Fruit fly (Drosophila melanogaster): ENCODE measurements around the gene Dci.
A peak's percentile ranks its signal among the peaks of the same experiment; 100 is the strongest.

The Dci gene

DNA sequence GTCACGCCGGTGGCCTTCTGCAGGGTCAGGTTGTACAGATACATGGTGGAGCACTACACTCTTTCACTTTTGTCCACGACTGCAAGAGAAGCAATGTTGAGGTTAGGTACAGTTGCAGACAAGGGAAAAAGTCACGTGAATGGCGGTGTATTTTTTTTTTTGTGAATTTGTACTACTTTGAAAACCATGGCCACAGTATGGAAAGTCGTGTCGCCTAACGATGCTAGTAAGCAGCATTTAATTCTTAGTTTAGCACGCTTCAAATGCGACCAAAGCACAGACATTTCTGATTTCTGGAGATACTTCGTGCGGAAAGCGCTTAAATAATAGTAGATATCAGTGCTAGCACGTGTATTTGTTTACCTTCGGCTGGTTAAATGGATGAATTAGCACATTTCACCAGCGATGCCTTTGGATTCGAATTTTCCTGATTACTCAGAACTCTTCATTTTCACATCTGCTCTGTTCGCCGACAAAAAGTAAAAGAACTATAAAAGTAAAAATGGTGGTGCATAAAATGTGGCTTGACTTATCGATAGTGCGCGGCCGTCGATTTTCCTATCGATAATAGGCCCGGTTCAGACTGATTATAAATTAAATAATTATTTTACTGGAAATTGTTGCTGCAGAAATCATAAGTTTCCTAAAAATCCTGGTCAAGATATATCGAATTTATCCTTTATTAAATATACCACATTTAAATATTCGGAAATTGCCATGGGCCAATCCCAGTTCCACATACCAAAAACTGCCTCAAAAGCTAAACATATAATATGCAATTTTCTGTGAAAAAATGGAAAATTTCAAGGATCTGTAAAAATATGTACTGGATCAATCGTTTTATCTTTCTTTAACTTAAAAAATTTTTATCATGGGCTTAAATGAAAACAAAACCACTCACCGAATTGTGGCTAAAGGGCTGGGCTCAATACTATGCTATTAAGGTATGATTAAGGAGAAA, 18.0 kb upstream of the Dci start, which contains the start of gene Sf3b3 (continued):
- TF ChIP-seq pzg (GFP tag; optimal IDR thresholded peaks at IDR 0.05): peak; percentile 49
- TF ChIP-seq ato (GFP tag; IDR thresholded peaks at IDR 0.05; ENCODE audit: partially characterized antibody): peak; percentile 64
- no peak for TF ChIP-seq dmrt99B (tag; optimal IDR thresholded peaks at IDR 0.05)
- no peak for TF ChIP-seq NC2β (GFP tag; optimal IDR thresholded peaks at IDR 0.05)
- TF ChIP-seq chinmo (GFP tag; IDR thresholded peaks at IDR 0.05; ENCODE audit: partially characterized antibody): 0 out of 4 replicates have a peak, but pooled peaks have one; percentile 10
- TF ChIP-seq jumu (GFP tag; optimal IDR thresholded peaks at IDR 0.05): no peak
- TF ChIP-seq CG43689 (GFP tag; IDR thresholded peaks at IDR 0.05): no peak
- TF ChIP-seq CG12071 (GFP tag; optimal IDR thresholded peaks at IDR 0.05): no peak
- TF ChIP-seq ATbp (GFP tag; optimal IDR thresholded peaks at IDR 0.05): no peak
- TF ChIP-seq unpg (GFP tag; optimal IDR thresholded peaks at IDR 0.05): no peak
- TF ChIP-seq abd-A (tag; optimal IDR thresholded peaks at IDR 0.05): no peak
- no peak for TF ChIP-seq CG10366 (GFP tag; IDR thresholded peaks at IDR 0.05)
- TF ChIP-seq eve (GFP tag; optimal IDR thresholded peaks at IDR 0.05): no peak
- TF ChIP-seq lilli (GFP tag; optimal IDR thresholded peaks at IDR 0.05): peak; percentile 17
- TF ChIP-seq CG11247 (GFP tag; IDR thresholded peaks at IDR 0.05): peak; percentile 8; the same call in 1 of the 2 replicates
- TF ChIP-seq scrt (GFP tag; optimal IDR thresholded peaks at IDR 0.05): no peak

DNA sequence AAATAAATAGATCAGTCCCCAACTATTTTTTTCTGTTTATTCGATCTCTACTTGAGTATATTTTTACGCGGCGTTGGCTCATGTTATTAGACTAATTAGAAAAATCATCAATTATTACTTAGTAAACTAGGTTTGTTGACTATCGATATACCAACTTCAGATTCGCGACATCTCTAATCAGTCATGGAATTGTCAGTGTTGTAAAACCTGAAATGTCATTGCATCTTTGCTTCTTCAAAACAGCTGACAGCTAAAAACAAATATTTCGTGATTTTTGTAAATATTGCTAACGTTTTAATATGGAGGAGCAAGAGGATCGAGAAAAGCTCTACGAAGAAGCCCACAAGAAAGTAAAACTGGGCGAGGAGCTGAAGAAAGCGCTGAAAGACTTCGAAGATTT, 17.3 kb upstream of the Dci start, which contains the start of gene CG42553:
Gene CG42553 (plus strand): TSS at position 216 of the 400 bp plus-strand sequence.
- TF ChIP-seq tup (GFP tag; optimal IDR thresholded peaks at IDR 0.05) (no peak), CG2129 (GFP tag; IDR thresholded peaks at IDR 0.05; ENCODE audit: partially characterized antibody) (peak; percentile 39), gsb (GFP tag; IDR thresholded peaks at IDR 0.05) (no peak), Abd-B (GFP tag; optimal IDR thresholded peaks at IDR 0.05) (no peak), hbn (GFP tag; IDR thresholded peaks at IDR 0.05; ENCODE audit: partially characterized antibody) (peak; percentile 44), Atf3 (GFP tag; optimal IDR thresholded peaks at IDR 0.05) (no peak), Doc3 (GFP tag; IDR thresholded peaks at IDR 0.05; ENCODE audit: partially characterized antibody) (peak; percentile 48; the same call in 2 of the 3 replicates), stwl (tag; optimal IDR thresholded peaks at IDR 0.05) (peak; percentile 7), Sry-δ (GFP tag; optimal IDR thresholded peaks at IDR 0.05) (peak; percentile 14), ranshi (GFP tag; IDR thresholded peaks at IDR 0.05) (0 out of 2 replicates have a peak, but pooled peaks have one; percentile 28), MESR4 (GFP tag; optimal IDR thresholded peaks at IDR 0.05) (peak; percentile 60), CG12769 (tag; optimal IDR thresholded peaks at IDR 0.05) (no peak), Six4 (GFP tag; optimal IDR thresholded peaks at IDR 0.05) (no peak), crp (GFP tag; optimal IDR thresholded peaks at IDR 0.05) (peak; percentile 24 to 86), MBD-R2 (GFP tag; IDR thresholded peaks at IDR 0.05) (peak; percentile 84), CG4617 (GFP tag; optimal IDR thresholded peaks at IDR 0.05; ENCODE audit: borderline replicate concordance) (peak; percentile 5), odd (GFP tag; optimal IDR thresholded peaks at IDR 0.05) (no peak), ken (GFP tag; IDR thresholded peaks at IDR 0.05) (no peak), Dll (GFP tag; IDR thresholded peaks at IDR 0.05; ENCODE audit: partially characterized antibody) (peak; percentile 63), stc (GFP tag; IDR thresholded peaks at IDR 0.05) (no peak), lbe (GFP tag; optimal IDR thresholded peaks at IDR 0.05) (peak; percentile 21), CG34224 (GFP tag; IDR thresholded peaks at IDR 0.05; ENCODE audit: partially characterized antibody) (peak; percentile 19; the same call in 2 of the 3 replicates), slbo (GFP tag; IDR thresholded peaks at IDR 0.05) (peak; percentile 49; the same call in 1 of the 2 replicates), phol (tag; optimal IDR thresholded peaks at IDR 0.05) (no peak), CG13287 (GFP tag; IDR thresholded peaks at IDR 0.05; ENCODE audit: partially characterized antibody) (peak; percentile 47), CG10267 (tag; optimal IDR thresholded peaks at IDR 0.05) (peak; percentile 91), Scr (GFP tag; IDR thresholded peaks at IDR 0.05; ENCODE audit: partially characterized antibody) (peak; percentile 39; the same call in 1 of the 2 replicates), Sry-β (GFP tag; optimal IDR thresholded peaks at IDR 0.05) (peak; percentile 84), HLH3B (GFP tag; IDR thresholded peaks at IDR 0.05) (no peak), Fer1 (GFP tag; optimal IDR thresholded peaks at IDR 0.05) (peak; percentile 10)

All from whole organism, embryonic.